Worm (Caenorhabditis elegans) whole organism, early embryonic: ENCODE data around the gene gst-6.

Experiments
- B0310.2 ChIP-seq: sonication (generic microtip); optimal IDR thresholded peaks from 2 replicates; lab custom pipeline; 2016; ENCODE audit warnings: mild to moderate bottlenecking, missing genetic modification characterization, missing compliant biosample characterization
- F13C5.2 ChIP-seq: sonication (generic microtip); optimal IDR thresholded peaks from 2 replicates; lab custom pipeline; 2017; ENCODE audit warnings: mild to moderate bottlenecking, missing genetic modification characterization, inconsistent platforms, missing compliant biosample characterization
- aly-1 ChIP-seq: sonication (generic microtip); optimal IDR thresholded peaks from 2 replicates; lab custom pipeline; 2016; ENCODE audit warnings: missing genetic modification characterization, missing compliant biosample characterization
- ama-1 ChIP-seq: fragments of 150-350 bp; optimal IDR thresholded peaks from 2 replicates; lab custom pipeline; 2014
- ceh-13 ChIP-seq: fragments of 200-800 bp; sonication (Bioruptor generic); optimal IDR thresholded peaks from 2 replicates; lab custom pipeline; 2018; ENCODE audit warnings: mild to moderate bottlenecking, missing genetic modification characterization, missing compliant biosample characterization
- ceh-36 ChIP-seq: sonication (generic microtip); optimal IDR thresholded peaks from 2 replicates; lab custom pipeline; 2016; ENCODE audit warnings: missing genetic modification characterization, inconsistent platforms, missing compliant biosample characterization
- ets-7 ChIP-seq: sonication (generic microtip); optimal IDR thresholded peaks from 2 replicates; lab custom pipeline; 2016; ENCODE audit warnings: missing genotype, missing genetic modification characterization, missing compliant biosample characterization
- flt-1 ChIP-seq: fragments of 200-800 bp; sonication (Bioruptor generic); IDR thresholded peaks from 2 replicates; pipeline ENCODE4 v1.3.6; 2022; ENCODE audit warnings: missing genetic modification characterization, missing compliant biosample characterization
- hmbx-1 ChIP-seq: sonication (generic microtip); optimal IDR thresholded peaks from 2 replicates; lab custom pipeline; 2016; ENCODE audit warnings: mild to moderate bottlenecking, missing genetic modification characterization, missing compliant biosample characterization
- hmg-4 ChIP-seq: fragments of 200-800 bp; sonication (Bioruptor generic); optimal IDR thresholded peaks from 2 replicates; lab custom pipeline; 2018; ENCODE audit warnings: mild to moderate bottlenecking, missing genetic modification characterization, missing compliant biosample characterization
- hnd-1 ChIP-seq: sonication (generic microtip); optimal IDR thresholded peaks from 2 replicates; lab custom pipeline; 2016; ENCODE audit warnings: missing genetic modification characterization, missing compliant biosample characterization
- pes-1 ChIP-seq: fragments of 200-800 bp; sonication (Bioruptor generic); IDR thresholded peaks from 2 replicates; pipeline ENCODE4 v1.3.6; 2022; ENCODE audit warnings: missing genetic modification reagents, missing genetic modification characterization, missing compliant biosample characterization
- scrt-1 ChIP-seq: fragments of 200-800 bp; sonication (Bioruptor generic); IDR thresholded peaks from 2 replicates; pipeline ENCODE4 v1.3.6; 2022; ENCODE audit warnings: missing genetic modification characterization, missing compliant biosample characterization
- sea-1 ChIP-seq: fragments of 200-800 bp; sonication (Bioruptor generic); conservative IDR thresholded peaks from 2 replicates; pipeline ENCODE4 v1.3.6; 2022; ENCODE audit warnings: missing genetic modification characterization, missing compliant biosample characterization
- tbx-11 ChIP-seq: fragments of 200-800 bp; sonication (Bioruptor generic); IDR thresholded peaks from 2 replicates; pipeline ENCODE4 v1.3.6; 2022; ENCODE audit warnings: missing genetic modification characterization, missing compliant biosample characterization
- tbx-37 ChIP-seq: fragments of 200-800 bp; sonication (Bioruptor generic); conservative IDR thresholded peaks from 2 replicates; pipeline ENCODE4 v1.3.6; 2022; ENCODE audit warnings: missing genetic modification reagents, missing genetic modification characterization, missing compliant biosample characterization
- tra-4 ChIP-seq: sonication (generic microtip); optimal IDR thresholded peaks from 2 replicates; lab custom pipeline; 2017; ENCODE audit warnings: missing genetic modification characterization, missing compliant biosample characterization

The gst-6 gene

ce11 chrII:4881727-4882126 is 2.0 kb downstream of the gst-6 start, which contains the start of gene gst-7:
TSS of gene gst-7 (plus strand) at chrII:4882062.
- TF ChIP-seq scrt-1 (GFP tag; lab: Robert Waterston, UW), result no peak
- no peak for TF ChIP-seq tbx-11
- no peak for TF ChIP-seq tra-4 (tag; lab: Kevin White, UChicago)
- TF ChIP-seq ama-1, result no peak
- no peak for TF ChIP-seq ceh-36
- TF ChIP-seq tbx-37 (GFP tag; lab: Robert Waterston, UW), result no peak
- no peak for TF ChIP-seq ceh-13 (GFP tag; lab: Kevin White, UChicago)
- TF ChIP-seq hmg-4, result no peak
- TF ChIP-seq F13C5.2, result no peak
- no peak for TF ChIP-seq flt-1 (GFP tag; lab: Robert Waterston, UW)
- TF ChIP-seq aly-1 (tag; lab: Kevin White, UChicago), result no peak
- TF ChIP-seq hnd-1 (tag; lab: Kevin White, UChicago), result no peak
- TF ChIP-seq sea-1 (GFP tag; lab: Robert Waterston, UW), result no peak
- TF ChIP-seq pes-1 (GFP tag; lab: Robert Waterston, UW), result no peak
- no peak for TF ChIP-seq ets-7
- TF ChIP-seq B0310.2 (tag; lab: Kevin White, UChicago), result no peak

ce11 chrII:4882498-4882897 is 2.8 kb downstream of the gst-6 start:
- no peak for TF ChIP-seq tbx-11
- TF ChIP-seq hnd-1 (tag; lab: Kevin White, UChicago), result no peak
- no peak for TF ChIP-seq hmbx-1 (tag; lab: Kevin White, UChicago)
- no peak for TF ChIP-seq hmg-4
- no peak for TF ChIP-seq tra-4 (tag; lab: Kevin White, UChicago)
- no peak for TF ChIP-seq ceh-36
- TF ChIP-seq scrt-1 (GFP tag; lab: Robert Waterston, UW), result no peak
- no peak for TF ChIP-seq tbx-37 (GFP tag; lab: Robert Waterston, UW)
- TF ChIP-seq pes-1 (GFP tag; lab: Robert Waterston, UW), result no peak
- TF ChIP-seq aly-1 (tag; lab: Kevin White, UChicago), result no peak
- no peak for TF ChIP-seq flt-1 (GFP tag; lab: Robert Waterston, UW)
- no peak for TF ChIP-seq ceh-13 (GFP tag; lab: Kevin White, UChicago)
- TF ChIP-seq sea-1 (GFP tag; lab: Robert Waterston, UW), result no peak
- TF ChIP-seq F13C5.2, result no peak

- TF ChIP-seq scrt-1 (GFP tag; lab: Robert Waterston, UW) (no peak), ama-1 (no peak)
These were observed 3.7 kb downstream of the gst-6 start, which contains the start of gene gst-8 for ce11 chrII:4883412-4883811. TSS of gene gst-8 (plus strand) at chrII:4883712.

- no peak for TF ChIP-seq hmbx-1 (tag; lab: Kevin White, UChicago)
- no peak for TF ChIP-seq tbx-11
- no peak for TF ChIP-seq ama-1
- TF ChIP-seq sea-1 (GFP tag; lab: Robert Waterston, UW), result no peak
- no peak for TF ChIP-seq F13C5.2
- no peak for TF ChIP-seq hmg-4
- no peak for TF ChIP-seq pes-1 (GFP tag; lab: Robert Waterston, UW)
These were observed 4.7 kb downstream of the gst-6 start for ce11 chrII:4884403-4884802.

- no peak for TF ChIP-seq hmg-4
- TF ChIP-seq scrt-1 (GFP tag; lab: Robert Waterston, UW), result no peak
- TF ChIP-seq hmbx-1 (tag; lab: Kevin White, UChicago), result no peak
- TF ChIP-seq ets-7, result no peak
- TF ChIP-seq tra-4 (tag; lab: Kevin White, UChicago), result no peak
- TF ChIP-seq aly-1 (tag; lab: Kevin White, UChicago), result no peak
- TF ChIP-seq F13C5.2, result no peak
These were observed 6.3 kb downstream of the gst-6 start, which contains the start of gene R05F9.7 for ce11 chrII:4885976-4886375. TSS of gene R05F9.7 (plus strand) at chrII:4886276.

- TF ChIP-seq ets-7 (no peak), tbx-11 (no peak), sea-1 (GFP tag; lab: Robert Waterston, UW) (no peak), pes-1 (GFP tag; lab: Robert Waterston, UW) (no peak), hmbx-1 (tag; lab: Kevin White, UChicago) (no peak), F13C5.2 (no peak), scrt-1 (GFP tag; lab: Robert Waterston, UW) (no peak), tra-4 (tag; lab: Kevin White, UChicago) (no peak), ama-1 (no peak), tbx-37 (GFP tag; lab: Robert Waterston, UW) (no peak), hmg-4 (no peak), hnd-1 (tag; lab: Kevin White, UChicago) (no peak), aly-1 (tag; lab: Kevin White, UChicago) (no peak), flt-1 (GFP tag; lab: Robert Waterston, UW) (no peak)
These were observed 9.1 kb downstream of the gst-6 start, which contains the start of gene pgm-1 for ce11 chrII:4888527-4889487. TSS of gene pgm-1 (plus strand) at chrII:4889437.

- no peak for TF ChIP-seq hmbx-1 (tag; lab: Kevin White, UChicago)
- no peak for TF ChIP-seq pes-1 (GFP tag; lab: Robert Waterston, UW)
- no peak for TF ChIP-seq sea-1 (GFP tag; lab: Robert Waterston, UW)
- no peak for TF ChIP-seq hmg-4
- TF ChIP-seq tra-4 (tag; lab: Kevin White, UChicago), result no peak
- no peak for TF ChIP-seq hnd-1 (tag; lab: Kevin White, UChicago)
- no peak for TF ChIP-seq flt-1 (GFP tag; lab: Robert Waterston, UW)
- no peak for TF ChIP-seq F13C5.2
- no peak for TF ChIP-seq ets-7
- TF ChIP-seq ceh-36, result no peak
- TF ChIP-seq aly-1 (tag; lab: Kevin White, UChicago), result no peak
- no peak for TF ChIP-seq tbx-11
- TF ChIP-seq ama-1, result no peak
- TF ChIP-seq tbx-37 (GFP tag; lab: Robert Waterston, UW), result no peak
- no peak for TF ChIP-seq B0310.2 (tag; lab: Kevin White, UChicago)
These were observed 11.5 kb downstream of the gst-6 start, which contains the start of gene gst-9 for ce11 chrII:4891012-4891775. TSS of gene gst-9 (plus strand) at chrII:4891585.
